Fruit fly (Drosophila melanogaster) whole organism: ENCODE results near the gene CG17198.

Experiments
- CG8478 ChIP-seq: fragments of >200 bp; optimal IDR thresholded peaks from 2 replicates; lab custom pipeline; 2018; ENCODE audit warnings: inconsistent platforms
- Dll ChIP-seq: fragments of >200 bp; optimal IDR thresholded peaks from 2 replicates; lab custom pipeline; 2017
- EcR ChIP-seq, 2 experiments: fragments of >200 bp; optimal IDR thresholded peaks; 2 replicates each; lab custom pipeline; 2017; ENCODE audit warnings: missing biosample characterization in 2 of 2, missing genetic modification characterization in 2 of 2, missing genetic modification reagents in 2 of 2
- pan ChIP-seq: fragments of >200 bp; optimal IDR thresholded peaks from 2 replicates; lab custom pipeline; 2017
- psq ChIP-seq: fragments of >200 bp; optimal IDR thresholded peaks from 2 replicates; lab custom pipeline; 2017
- usp ChIP-seq: fragments of >200 bp; optimal IDR thresholded peaks from 2 replicates; lab custom pipeline; 2017; ENCODE audit warnings: missing biosample characterization, missing genetic modification characterization, mixed read lengths

DNA sequence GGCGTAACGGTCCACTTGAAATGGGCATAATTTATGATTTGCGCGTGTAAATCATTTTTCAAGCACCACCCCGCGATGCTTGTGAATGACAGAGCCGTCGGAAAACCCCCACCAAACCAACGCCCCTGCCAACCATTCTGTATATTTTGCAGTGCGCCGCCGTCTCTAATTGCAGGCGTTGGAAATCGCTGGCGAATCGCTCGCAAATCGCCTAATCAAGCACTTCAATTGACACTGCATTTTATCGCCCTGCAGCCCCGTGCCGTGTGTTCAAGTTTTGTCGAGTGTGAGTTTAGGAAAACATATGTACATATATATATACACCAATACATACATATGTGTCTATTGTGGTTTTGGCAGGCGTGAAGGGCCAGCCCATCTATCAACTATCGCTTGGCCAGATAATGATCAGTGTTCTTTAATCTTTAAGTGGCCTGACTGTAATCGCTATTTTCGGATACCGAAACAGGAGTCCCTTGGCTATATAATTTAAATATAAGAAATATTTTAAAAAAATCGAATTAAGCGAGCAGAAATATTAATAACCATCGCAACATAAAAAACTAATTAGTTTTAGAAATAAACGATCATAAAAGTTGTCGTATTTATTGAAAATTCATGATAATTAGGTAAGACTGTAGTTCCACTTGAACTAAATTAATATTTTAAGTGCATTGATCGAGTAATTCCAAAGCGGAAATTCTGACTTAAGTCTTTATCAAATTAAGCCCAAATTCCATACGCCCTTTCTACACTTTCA lies 13.0 kb downstream of the CG17198 start:
- no peak for TF ChIP-seq pan
- TF ChIP-seq Dll: no peak
- TF ChIP-seq CG8478 (lab: Kevin White, UChicago): no peak
- TF ChIP-seq psq (lab: Kevin White, UChicago): no peak
- no peak for TF ChIP-seq usp (GFP tag; lab: Kevin White, UChicago)
- no peak for TF ChIP-seq EcR (GFP tag; optimal IDR thresholded peaks at IDR 0.05; lab: Kevin White, UChicago)
